Worm (Caenorhabditis elegans) whole organism, mixed stage, embryonic: ENCODE results near the gene T22B7.7.

Experiments
- M03D4.4 ChIP-seq: sonication (generic microtip); optimal IDR thresholded peaks from 2 replicates; lab custom pipeline; 2017; ENCODE audit warnings: mild to moderate bottlenecking, missing genetic modification characterization, missing compliant biosample characterization
- bed-3 ChIP-seq: fragments of 200-800 bp; sonication (Bioruptor generic); optimal IDR thresholded peaks from 3 replicates; lab custom pipeline; 2018; ENCODE audit warnings: mild to moderate bottlenecking, missing genetic modification characterization, moderate library complexity, missing compliant biosample characterization
- ceh-39 ChIP-seq: fragments of 150-350 bp; optimal IDR thresholded peaks from 2 replicates; lab custom pipeline; 2014; ENCODE audit warnings: missing biosample characterization, missing genetic modification characterization
- ceh-43 ChIP-seq: fragments of 200-800 bp; sonication (Bioruptor generic); optimal IDR thresholded peaks from 2 replicates; lab custom pipeline; 2018; ENCODE audit warnings: mild to moderate bottlenecking, missing genetic modification characterization, moderate library complexity, missing compliant biosample characterization
- ceh-83 ChIP-seq: fragments of 200-800 bp; sonication (Bioruptor generic); optimal IDR thresholded peaks from 2 replicates; lab custom pipeline; 2018; ENCODE audit warnings: mild to moderate bottlenecking, missing genetic modification characterization, missing compliant biosample characterization
- ces-1 ChIP-seq: fragments of 150-350 bp; optimal IDR thresholded peaks from 2 replicates; lab custom pipeline; 2014; ENCODE audit warnings: missing biosample characterization, missing genetic modification reagents, missing genetic modification characterization
- cnd-1 ChIP-seq: fragments of 200-800 bp; sonication (Bioruptor generic); optimal IDR thresholded peaks from 2 replicates; lab custom pipeline; 2018; ENCODE audit warnings: mild to moderate bottlenecking, missing genetic modification characterization, missing compliant biosample characterization
- drap-1 ChIP-seq: fragments of 200-800 bp; sonication (Bioruptor generic); optimal IDR thresholded peaks from 3 replicates; lab custom pipeline; 2018; ENCODE audit warnings: mild to moderate bottlenecking, missing genetic modification characterization, missing compliant biosample characterization
- elt-1 ChIP-seq: sonication (generic microtip); optimal IDR thresholded peaks from 2 replicates; lab custom pipeline; 2017; ENCODE audit warnings: missing genetic modification characterization, mild to moderate bottlenecking, missing compliant biosample characterization, antibody characterized with exemption, moderate library complexity, borderline replicate concordance; ENCODE audit not compliant: insufficient read depth
- elt-3 ChIP-seq: fragments of 150-350 bp; optimal IDR thresholded peaks from 2 replicates; lab custom pipeline; 2014; ENCODE audit warnings: missing biosample characterization, missing genetic modification characterization
- ham-2 ChIP-seq: fragments of 200-800 bp; sonication (Bioruptor generic); optimal IDR thresholded peaks from 2 replicates; lab custom pipeline; 2018; ENCODE audit warnings: mild to moderate bottlenecking, missing genetic modification characterization, missing compliant biosample characterization
- hlh-1 ChIP-seq: fragments of 150-350 bp; optimal IDR thresholded peaks from 2 replicates; lab custom pipeline; 2014; ENCODE audit warnings: missing biosample characterization, missing genetic modification reagents, missing genetic modification characterization
- lin-13 ChIP-seq: fragments of 150-350 bp; optimal IDR thresholded peaks from 2 replicates; lab custom pipeline; 2014; ENCODE audit warnings: missing biosample characterization, missing genetic modification characterization
- lin-32 ChIP-seq: fragments of 200-800 bp; sonication (Bioruptor generic); optimal IDR thresholded peaks from 2 replicates; lab custom pipeline; 2018; ENCODE audit warnings: mild to moderate bottlenecking, missing genetic modification characterization, missing compliant biosample characterization
- lsy-2 ChIP-seq: fragments of 150-350 bp; optimal IDR thresholded peaks from 2 replicates; lab custom pipeline; 2014; ENCODE audit warnings: missing biosample characterization, missing genetic modification characterization
- mab-5 ChIP-seq: fragments of 150-350 bp; optimal IDR thresholded peaks from 2 replicates; lab custom pipeline; 2014; ENCODE audit warnings: missing biosample characterization, missing genetic modification characterization
- mep-1 ChIP-seq: fragments of 150-350 bp; optimal IDR thresholded peaks from 2 replicates; lab custom pipeline; 2017; ENCODE audit warnings: missing biosample characterization, missing genetic modification reagents, missing genetic modification characterization, inconsistent platforms
- mls-2 ChIP-seq: sonication (generic microtip); optimal IDR thresholded peaks from 2 replicates; lab custom pipeline; 2016; ENCODE audit warnings: mild to moderate bottlenecking, missing genetic modification characterization, moderate library complexity, missing compliant biosample characterization
- nhr-12 ChIP-seq: fragments of 150-350 bp; optimal IDR thresholded peaks from 2 replicates; lab custom pipeline; 2014; ENCODE audit warnings: missing biosample characterization, missing genetic modification characterization
- nhr-2 ChIP-seq: fragments of 150-350 bp; optimal IDR thresholded peaks from 2 replicates; lab custom pipeline; 2014; ENCODE audit warnings: missing biosample characterization, missing genetic modification characterization
- nhr-237 ChIP-seq: fragments of 150-350 bp; optimal IDR thresholded peaks from 2 replicates; lab custom pipeline; 2014; ENCODE audit warnings: missing biosample characterization, missing genetic modification characterization
- nhr-28 ChIP-seq: fragments of 150-350 bp; optimal IDR thresholded peaks from 2 replicates; lab custom pipeline; 2014; ENCODE audit warnings: missing biosample characterization, missing genetic modification characterization
- pha-4 ChIP-seq: fragments of 150-350 bp; optimal IDR thresholded peaks from 2 replicates; lab custom pipeline; 2018; ENCODE audit warnings: missing biosample characterization, missing genetic modification reagents, missing genetic modification characterization
- snpc-4 ChIP-seq: fragments of 150-350 bp; optimal IDR thresholded peaks from 2 replicates; lab custom pipeline; 2014; ENCODE audit warnings: missing biosample characterization, missing genetic modification characterization
- sptf-1 ChIP-seq: sonication (generic microtip); optimal IDR thresholded peaks from 2 replicates; lab custom pipeline; 2017; ENCODE audit warnings: mild to moderate bottlenecking, missing genetic modification characterization, moderate library complexity, missing compliant biosample characterization
- tbx-8 ChIP-seq: fragments of 200-800 bp; sonication (Bioruptor generic); optimal IDR thresholded peaks from 2 replicates; lab custom pipeline; 2018; ENCODE audit warnings: mild to moderate bottlenecking, missing genetic modification characterization, moderate library complexity, missing compliant biosample characterization
- unc-120 ChIP-seq: sonication (generic microtip); optimal IDR thresholded peaks from 2 replicates; lab custom pipeline; 2017; ENCODE audit warnings: missing genetic modification characterization, missing compliant biosample characterization; ENCODE audit not compliant: poor library complexity, severe bottlenecking
- unc-39 ChIP-seq: fragments of 150-350 bp; optimal IDR thresholded peaks from 2 replicates; lab custom pipeline; 2014; ENCODE audit warnings: missing biosample characterization, missing genetic modification characterization
- unc-62 ChIP-seq: fragments of 150-350 bp; optimal IDR thresholded peaks from 2 replicates; lab custom pipeline; 2014; ENCODE audit warnings: missing biosample characterization, missing genetic modification reagents, missing genetic modification characterization
- ztf-11 ChIP-seq: fragments of 150-350 bp; optimal IDR thresholded peaks from 2 replicates; lab custom pipeline; 2014; ENCODE audit warnings: missing biosample characterization, missing genetic modification characterization

T22B7.7 gene

DNA sequence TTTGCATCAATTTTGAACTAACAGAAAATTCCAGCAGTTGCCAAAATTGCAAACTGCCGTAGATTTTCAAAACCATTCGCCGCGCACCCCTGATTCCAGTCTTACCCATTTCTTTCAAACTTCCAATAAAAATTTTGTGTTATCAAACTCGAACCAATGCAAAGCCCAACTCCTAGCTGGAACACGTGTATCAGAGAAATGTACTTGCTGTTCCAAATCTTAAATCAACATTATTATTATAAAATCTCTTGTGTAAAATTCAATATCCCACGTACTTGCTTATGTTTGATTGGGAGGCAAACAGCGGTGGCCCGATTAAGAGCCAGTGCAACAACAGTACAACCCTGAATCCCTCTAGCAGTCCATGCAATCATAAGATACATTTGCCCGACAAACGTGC lies 9.8 kb downstream of the T22B7.7 start:
- TF ChIP-seq bed-3 (GFP tag; lab: Kevin White, UChicago) (no peak), ztf-11 (tag; lab: Kevin White, UChicago) (no peak), ces-1 (GFP tag; lab: Kevin White, UChicago) (no peak), nhr-12 (no peak), lsy-2 (tag; lab: Kevin White, UChicago) (no peak), ceh-43 (GFP tag; lab: Kevin White, UChicago) (no peak), pha-4 (no peak), elt-3 (tag; lab: Kevin White, UChicago) (no peak), unc-62 (no peak), unc-39 (no peak), unc-120 (no peak), mab-5 (no peak), ceh-83 (no peak), sptf-1 (tag; lab: Kevin White, UChicago) (no peak), mep-1 (tag; lab: Kevin White, UChicago) (no peak)

DNA sequence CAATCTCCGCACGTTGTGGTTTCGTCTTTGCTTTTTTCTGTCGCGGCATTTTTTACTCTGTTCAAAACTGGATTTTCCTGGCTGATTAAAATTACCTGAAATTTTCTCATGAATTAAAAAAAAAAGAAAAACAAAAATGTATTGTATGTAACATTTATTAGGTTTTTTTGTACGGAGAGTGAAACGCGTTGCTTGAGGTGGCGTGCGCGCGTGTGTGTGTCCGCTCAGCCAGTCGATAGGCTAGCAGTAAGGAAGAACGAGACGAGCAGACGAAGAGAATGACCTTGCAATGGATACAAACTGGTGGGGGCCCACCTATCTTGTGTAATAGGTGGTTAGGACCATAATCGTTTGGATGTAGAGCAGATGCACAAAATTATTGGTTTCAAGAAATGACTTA lies 12.6 kb downstream of the T22B7.7 start, which contains the start of gene T22B7.4:
T22B7.4 (minus strand) TSS at position 101 of the 400 bp plus-strand sequence.
- TF ChIP-seq cnd-1 = no peak
- peak; percentile 32 for TF ChIP-seq nhr-2 (tag; lab: Kevin White, UChicago)

DNA sequence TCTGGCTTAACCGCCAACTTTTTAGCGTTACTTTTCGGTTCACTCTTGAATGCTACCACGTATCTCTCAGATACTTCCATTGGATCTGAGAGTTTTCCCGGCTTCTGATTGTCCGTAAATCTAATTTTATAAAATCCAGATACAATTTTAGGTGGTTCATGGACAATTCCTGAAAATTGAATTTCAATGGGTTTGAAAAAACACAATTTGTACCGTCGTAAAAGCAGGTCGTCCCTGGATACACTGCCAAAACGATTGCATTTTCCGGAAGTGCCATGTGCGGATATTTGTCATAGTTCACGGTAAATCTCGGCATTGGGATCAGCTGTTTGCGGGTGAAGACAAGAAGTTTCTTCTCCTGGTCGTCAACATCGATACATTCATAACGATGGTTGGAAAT lies 14.3 kb downstream of the T22B7.7 start:
- TF ChIP-seq tbx-8 (GFP tag; lab: Kevin White, UChicago) (no peak), ceh-43 (GFP tag; lab: Kevin White, UChicago) (no peak), ceh-83 (no peak)

DNA sequence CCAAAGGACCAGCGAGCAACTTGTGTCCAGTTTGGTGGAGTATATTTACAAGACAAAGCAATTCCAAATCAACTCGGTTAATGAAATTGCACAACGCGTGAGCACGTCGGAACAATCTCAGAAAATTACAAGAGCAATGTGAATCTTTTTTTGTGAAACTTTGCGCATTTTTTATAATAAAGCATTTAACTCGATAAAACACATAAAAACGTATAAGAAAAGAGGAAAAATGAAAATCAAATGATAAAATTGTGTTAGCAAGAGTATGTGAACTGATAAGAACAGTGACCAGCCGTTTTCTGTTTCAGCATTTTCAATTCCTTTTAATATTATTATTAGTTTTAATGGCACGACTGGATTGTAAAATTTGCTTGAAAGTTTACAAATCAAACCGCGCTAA lies 22.2 kb downstream of the T22B7.7 start, which contains the start of gene T22B7.8:
T22B7.8 (plus strand) TSS at position 301 of the 400 bp plus-strand sequence.
- TF ChIP-seq ceh-83 = no peak
- TF ChIP-seq sptf-1 (tag; lab: Kevin White, UChicago) = no peak
- TF ChIP-seq bed-3 (GFP tag; lab: Kevin White, UChicago) = no peak
- TF ChIP-seq snpc-4 = no peak
- no peak for TF ChIP-seq mls-2 (tag; lab: Kevin White, UChicago)
- TF ChIP-seq ceh-39 (tag; lab: Kevin White, UChicago) = no peak
- no peak for TF ChIP-seq pha-4
- no peak for TF ChIP-seq unc-120
- TF ChIP-seq elt-3 (tag; lab: Kevin White, UChicago) = no peak
- TF ChIP-seq ham-2 (GFP tag; lab: Kevin White, UChicago) = no peak
- TF ChIP-seq elt-1 (tag; lab: Kevin White, UChicago) = no peak
- TF ChIP-seq hlh-1 (tag; lab: Kevin White, UChicago) = no peak
- TF ChIP-seq, all 35 proteins: peak for 0

DNA sequence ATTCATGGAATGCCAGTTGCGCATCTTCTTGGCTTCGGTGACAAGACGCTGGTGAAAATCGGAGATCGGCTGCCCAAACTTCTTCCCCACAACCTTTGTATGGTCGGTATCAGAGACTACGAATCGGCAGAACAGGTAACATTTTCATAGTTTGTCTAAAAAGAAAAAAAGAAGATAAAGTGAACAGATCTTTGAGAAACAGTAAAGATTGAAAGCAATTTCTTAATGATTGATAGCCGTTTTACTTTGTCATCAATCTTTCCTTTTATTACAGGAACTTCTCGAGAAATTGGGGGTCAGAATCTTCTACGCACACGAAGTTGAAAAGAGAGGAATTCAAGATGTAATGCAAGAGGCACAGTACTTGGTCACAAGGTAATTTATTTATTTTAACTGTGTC lies 22.9 kb downstream of the T22B7.7 start:
- no peak for TF ChIP-seq lin-32 (GFP tag; lab: Kevin White, UChicago)
- no peak for TF ChIP-seq M03D4.4 (tag; lab: Kevin White, UChicago)
- TF ChIP-seq sptf-1 (tag; lab: Kevin White, UChicago) = no peak
- no peak for TF ChIP-seq nhr-2 (tag; lab: Kevin White, UChicago)
- no peak for TF ChIP-seq unc-120
- no peak for TF ChIP-seq ceh-39 (tag; lab: Kevin White, UChicago)
- TF ChIP-seq tbx-8 (GFP tag; lab: Kevin White, UChicago) = no peak
- TF ChIP-seq ham-2 (GFP tag; lab: Kevin White, UChicago) = no peak
- no peak for TF ChIP-seq unc-62
- TF ChIP-seq drap-1 (GFP tag; lab: Kevin White, UChicago) = no peak
- no peak for TF ChIP-seq nhr-237 (tag; lab: Kevin White, UChicago)
- no peak for TF ChIP-seq mab-5
- no peak for TF ChIP-seq ceh-83
- no peak for TF ChIP-seq elt-1 (tag; lab: Kevin White, UChicago)
- TF ChIP-seq hlh-1 (tag; lab: Kevin White, UChicago) = no peak
- TF ChIP-seq lin-13 (tag; lab: Kevin White, UChicago) = no peak
- TF ChIP-seq ceh-43 (GFP tag; lab: Kevin White, UChicago) = no peak

DNA sequence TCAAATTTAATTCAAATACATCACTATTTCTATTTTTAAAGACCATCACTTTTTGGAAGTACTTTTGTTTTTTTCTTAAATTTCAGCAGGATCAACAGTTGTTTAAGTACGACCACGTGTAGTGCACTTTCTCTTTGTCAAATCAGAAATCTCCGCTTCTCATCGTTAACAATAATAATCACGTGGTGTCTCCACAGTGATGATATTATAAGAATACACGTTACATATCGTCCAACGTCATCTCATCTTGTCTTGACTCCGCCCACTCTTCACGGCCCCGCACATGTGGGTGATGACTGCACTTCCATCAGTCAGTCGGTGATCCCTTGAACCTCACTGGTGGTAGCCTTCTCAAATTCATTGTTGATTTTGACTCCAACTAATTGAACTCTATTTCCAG lies 23.9 kb downstream of the T22B7.7 start, which contains the start of gene argn-1:
argn-1 (plus strand) TSS at position 83 of the 400 bp plus-strand sequence.
- TF ChIP-seq nhr-237 (tag; lab: Kevin White, UChicago) (no peak), sptf-1 (tag; lab: Kevin White, UChicago) (no peak), nhr-28 (no peak), elt-1 (tag; lab: Kevin White, UChicago) (no peak), nhr-12 (no peak)
